Worm (Caenorhabditis elegans) whole organism, L4 larva: ENCODE results near the gene glb-16.
A peak's percentile ranks its signal among the peaks of the same experiment; 100 is the strongest.

Experiments
- F44E2.7 ChIP-seq: fragments of 200-800 bp; sonication (Bioruptor generic); IDR thresholded peaks from 2 replicates; pipeline ENCODE4 v2.1.2; 2022; ENCODE audit warnings: missing genetic modification characterization, missing compliant biosample characterization
- Y105C5A.15 ChIP-seq: fragments of 200-800 bp; sonication (Bioruptor generic); IDR thresholded peaks from 2 replicates; pipeline ENCODE4 v1.3.6; 2022; ENCODE audit warnings: missing genetic modification characterization, missing compliant biosample characterization
- Y5F2A.4 ChIP-seq: fragments of 200-800 bp; sonication (Bioruptor generic); optimal IDR thresholded peaks from 2 replicates; lab custom pipeline; 2018; ENCODE audit warnings: mild to moderate bottlenecking, missing genetic modification characterization, missing compliant biosample characterization
- Y75B8A.6 ChIP-seq: fragments of 200-800 bp; sonication (Bioruptor generic); IDR thresholded peaks from 2 replicates; pipeline ENCODE4 v1.3.6; 2022; ENCODE audit warnings: missing genetic modification reagents, missing genetic modification characterization, missing compliant biosample characterization
- ZK546.5 ChIP-seq, 2 experiments: sonication (generic microtip); optimal IDR thresholded peaks; 2 replicates each; lab custom pipeline; 2017; ENCODE audit warnings: missing biosample characterization in 2 of 2, missing genetic modification characterization in 2 of 2
- aha-1 ChIP-seq: fragments of 150-350 bp; peaks from one replicate; lab custom pipeline; 2014; ENCODE audit warnings: missing biosample characterization, missing genetic modification characterization
- ama-1 ChIP-seq: fragments of 150-350 bp; optimal IDR thresholded peaks from 2 replicates; lab custom pipeline; 2014; ENCODE audit warnings: inconsistent platforms, mixed read lengths
- arid-1 ChIP-seq: fragments of 200-800 bp; sonication (Bioruptor generic); conservative IDR thresholded peaks from 2 replicates; pipeline ENCODE4 v1.3.6; 2022; ENCODE audit warnings: missing genetic modification reagents, missing genetic modification characterization, missing compliant biosample characterization
- ceh-32 ChIP-seq: sonication (generic microtip); optimal IDR thresholded peaks from 2 replicates; lab custom pipeline; 2016; ENCODE audit warnings: mild to moderate bottlenecking, missing genetic modification characterization, missing compliant biosample characterization; ENCODE audit not compliant: poor library complexity
- ceh-44 ChIP-seq: fragments of 200-800 bp; sonication (Bioruptor generic); IDR thresholded peaks from 2 replicates; pipeline ENCODE4 v1.3.6; 2022; ENCODE audit warnings: missing genetic modification reagents, missing genetic modification characterization, missing compliant biosample characterization
- ces-1 ChIP-seq: fragments of 150-350 bp; sonication (generic microtip); optimal IDR thresholded peaks from 4 replicates; lab custom pipeline; 2014; ENCODE audit warnings: missing biosample characterization, missing genetic modification reagents, missing genetic modification characterization
- ctbp-1 ChIP-seq: fragments of 200-800 bp; sonication (Bioruptor generic); IDR thresholded peaks from 2 replicates; pipeline ENCODE4 v1.3.6; 2022; ENCODE audit warnings: missing genetic modification reagents, missing genetic modification characterization, missing compliant biosample characterization
- daf-12 ChIP-seq: fragments of 150-350 bp; optimal IDR thresholded peaks from 2 replicates; lab custom pipeline; 2014; ENCODE audit warnings: missing biosample characterization, missing genetic modification reagents, missing genetic modification characterization
- daf-19 ChIP-seq: fragments of 200-800 bp; sonication (Bioruptor generic); conservative IDR thresholded peaks from 2 replicates; pipeline ENCODE4 v1.3.6; 2022; ENCODE audit warnings: missing genetic modification characterization, missing compliant biosample characterization
- dmd-6 ChIP-seq: fragments of 200-800 bp; sonication (Bioruptor generic); IDR thresholded peaks from 2 replicates; pipeline ENCODE4 v1.3.6; 2022; ENCODE audit warnings: missing genetic modification reagents, missing genetic modification characterization, missing compliant biosample characterization
- dpl-1 ChIP-seq: fragments of 150-350 bp; optimal IDR thresholded peaks from 2 replicates; lab custom pipeline; 2014; ENCODE audit warnings: missing biosample characterization, missing genetic modification reagents, missing genetic modification characterization
- duxl-1 ChIP-seq: sonication (generic microtip); optimal IDR thresholded peaks from 2 replicates; lab custom pipeline; 2016; ENCODE audit warnings: mild to moderate bottlenecking, missing genetic modification characterization, moderate library complexity, missing compliant biosample characterization; ENCODE audit not compliant: poor library complexity
- dve-1 ChIP-seq: sonication (generic microtip); optimal IDR thresholded peaks from 2 replicates; lab custom pipeline; 2017; ENCODE audit warnings: antibody characterized with exemption, mild to moderate bottlenecking, missing genetic modification characterization, missing compliant biosample characterization; ENCODE audit not compliant: insufficient read depth
- fkh-10 ChIP-seq: fragments of 150-350 bp; optimal IDR thresholded peaks from 2 replicates; lab custom pipeline; 2014; ENCODE audit warnings: missing biosample characterization, missing genetic modification reagents, missing genetic modification characterization
- hlh-11 ChIP-seq: fragments of 200-800 bp; sonication (Bioruptor generic); optimal IDR thresholded peaks from 2 replicates; lab custom pipeline; 2018; ENCODE audit warnings: mild to moderate bottlenecking, missing genetic modification characterization, missing compliant biosample characterization
- hmg-1.1 ChIP-seq: fragments of 200-800 bp; sonication (Bioruptor generic); IDR thresholded peaks from 2 replicates; pipeline ENCODE4 v1.3.6; 2022; ENCODE audit warnings: missing genetic modification reagents, missing genetic modification characterization, missing compliant biosample characterization
- lin-13 ChIP-seq: fragments of 150-350 bp; optimal IDR thresholded peaks from 2 replicates; lab custom pipeline; 2014; ENCODE audit warnings: missing biosample characterization, missing genetic modification reagents, missing genetic modification characterization
- lin-29 ChIP-seq: fragments of 200-800 bp; sonication (Bioruptor generic); IDR thresholded peaks from 2 replicates; pipeline ENCODE4 v1.3.6; 2022; ENCODE audit warnings: missing genetic modification reagents, missing genetic modification characterization, missing compliant biosample characterization
- lin-38 ChIP-seq: fragments of 200-800 bp; sonication (Bioruptor generic); IDR thresholded peaks from 2 replicates; pipeline ENCODE4 v1.3.6; 2022; ENCODE audit warnings: missing genetic modification reagents, missing genetic modification characterization, missing compliant biosample characterization
- lin-39 ChIP-seq: fragments of 150-350 bp; optimal IDR thresholded peaks from 2 replicates; lab custom pipeline; 2014; ENCODE audit warnings: missing biosample characterization, missing genetic modification reagents, missing genetic modification characterization
- lir-3 ChIP-seq: sonication (generic microtip); optimal IDR thresholded peaks from 2 replicates; lab custom pipeline; 2016; ENCODE audit warnings: mild to moderate bottlenecking, missing genetic modification characterization, missing compliant biosample characterization
- lsy-2 ChIP-seq, 2 experiments: fragments of 150-350 bp in 1 of 2; sonication (generic microtip) in 1 of 2; optimal IDR thresholded peaks; 2 replicates each; lab custom pipeline; 2014 to 2017; ENCODE audit warnings: missing biosample characterization in 2 of 2, missing genetic modification characterization in 2 of 2
- mep-1 ChIP-seq: fragments of 150-350 bp; sonication (generic microtip); optimal IDR thresholded peaks from 3 replicates; lab custom pipeline; 2014; ENCODE audit warnings: missing biosample characterization, missing genetic modification characterization
- mes-2 ChIP-seq: sonication (generic microtip); optimal IDR thresholded peaks from 2 replicates; lab custom pipeline; 2016; ENCODE audit warnings: missing genotype, mild to moderate bottlenecking, missing genetic modification characterization, missing compliant biosample characterization; ENCODE audit not compliant: poor library complexity, severe bottlenecking
- mxl-3 ChIP-seq: fragments of 200-800 bp; sonication (Bioruptor generic); optimal IDR thresholded peaks from 2 replicates; lab custom pipeline; 2018; ENCODE audit warnings: mild to moderate bottlenecking, missing genetic modification characterization, missing compliant biosample characterization
- nhr-10 ChIP-seq: fragments of 150-350 bp; optimal IDR thresholded peaks from 2 replicates; lab custom pipeline; 2014; ENCODE audit warnings: missing biosample characterization, missing genetic modification characterization
- nhr-11 ChIP-seq: fragments of 150-350 bp; optimal IDR thresholded peaks from 2 replicates; lab custom pipeline; 2014; ENCODE audit warnings: missing biosample characterization, missing genetic modification characterization
- nhr-25 ChIP-seq: sonication (generic microtip); optimal IDR thresholded peaks from 2 replicates; lab custom pipeline; 2017; ENCODE audit warnings: missing genetic modification characterization, mild to moderate bottlenecking, missing compliant biosample characterization, antibody characterized with exemption, moderate library complexity, borderline replicate concordance; ENCODE audit not compliant: insufficient read depth
- nhr-28 ChIP-seq: fragments of 150-350 bp; optimal IDR thresholded peaks from 2 replicates; lab custom pipeline; 2014; ENCODE audit warnings: missing biosample characterization, missing genetic modification characterization
- pqm-1 ChIP-seq: sonication (generic microtip); optimal IDR thresholded peaks from 2 replicates; lab custom pipeline; 2017; ENCODE audit warnings: missing biosample characterization, missing genetic modification characterization
- rbr-2 ChIP-seq: sonication (generic microtip); optimal IDR thresholded peaks from 2 replicates; lab custom pipeline; 2016; ENCODE audit warnings: missing genotype, missing genetic modification characterization, missing compliant biosample characterization
- set-16 ChIP-seq: fragments of 200-800 bp; sonication (Bioruptor generic); IDR thresholded peaks from 2 replicates; pipeline ENCODE4 v1.3.6; 2022; ENCODE audit warnings: missing genetic modification reagents, missing genetic modification characterization, missing compliant biosample characterization
- snpc-1.2 ChIP-seq: fragments of 200-800 bp; sonication (Bioruptor generic); IDR thresholded peaks from 2 replicates; pipeline ENCODE4 v1.3.6; 2022; ENCODE audit warnings: missing genetic modification reagents, missing genetic modification characterization, missing compliant biosample characterization
- snpc-4 ChIP-seq: fragments of 150-350 bp; optimal IDR thresholded peaks from 2 replicates; lab custom pipeline; 2014; ENCODE audit warnings: missing biosample characterization, missing genetic modification characterization
- unc-39 ChIP-seq: sonication (generic microtip); optimal IDR thresholded peaks from 2 replicates; lab custom pipeline; 2017; ENCODE audit warnings: missing biosample characterization, missing genetic modification characterization
- unc-62 ChIP-seq, 3 experiments: fragments of 150-350 bp in 1 of 3; sonication (generic microtip); optimal IDR thresholded peaks in 2 of 3; peaks in 1 of 3; 1 replicate in 1 of 3; 2 replicates in 2 of 3; lab custom pipeline; 2014 to 2017; ENCODE audit warnings: missing biosample characterization in 3 of 3, missing genetic modification characterization in 3 of 3, missing genetic modification reagents in 3 of 3, missing genotype in 1 of 3
- vab-7 ChIP-seq: fragments of 200-800 bp; sonication (Bioruptor generic); IDR thresholded peaks from 2 replicates; pipeline ENCODE4 v1.3.6; 2022; ENCODE audit warnings: missing genetic modification reagents, missing genetic modification characterization, missing compliant biosample characterization
- zip-11 ChIP-seq: fragments of 200-800 bp; sonication (Bioruptor generic); IDR thresholded peaks from 2 replicates; pipeline ENCODE4 v1.3.6; 2022; ENCODE audit warnings: missing genetic modification characterization, missing compliant biosample characterization
- zip-2 ChIP-seq: fragments of 150-350 bp; optimal IDR thresholded peaks from 2 replicates; lab custom pipeline; 2014; ENCODE audit warnings: missing biosample characterization, missing genetic modification characterization

The glb-16 gene

ce11 chrX:7540033-7540432 is at the start of gene glb-16:
glb-16 (minus strand) TSS chrX:7540133.
- no peak for TF ChIP-seq mes-2 (tag; lab: Kevin White, UChicago)

DNA sequence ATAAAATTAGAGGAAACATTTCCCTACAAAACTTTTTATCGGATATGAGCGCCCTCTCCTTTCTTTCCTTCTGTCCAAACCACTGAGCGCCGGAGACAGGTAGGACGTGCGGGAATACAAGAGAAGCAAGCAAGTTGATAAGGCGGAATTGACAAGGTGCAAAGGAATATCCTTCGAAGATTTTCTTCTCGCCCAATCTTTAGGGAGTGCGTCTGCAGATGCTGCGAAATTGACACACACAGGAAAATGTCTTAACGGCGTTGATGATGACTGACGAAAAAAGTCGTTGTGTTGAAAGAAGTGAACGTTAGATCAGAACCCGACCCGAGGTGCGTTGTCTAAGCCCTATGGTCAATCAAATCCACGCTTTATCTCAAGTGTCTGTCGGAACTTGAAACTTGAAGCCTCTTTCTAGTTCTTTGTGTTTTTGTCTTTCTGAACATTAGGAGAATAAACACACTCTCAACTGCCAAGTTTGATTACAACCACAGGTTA is 47.9 kb upstream of the glb-16 start:
- TF ChIP-seq unc-62 (GFP tag; optimal IDR thresholded peaks at IDR 0.05 in 1 of 2; lab: Kevin White, UChicago) (peak in 1 of 2 experiments; percentile 98), unc-62 (tag; optimal IDR thresholded peaks at IDR 0.05; lab: Kevin White, UChicago) (no peak), nhr-28 (peak; percentile 17), Y105C5A.15 (GFP tag; lab: Robert Waterston, UW) (no peak), lir-3 (no peak), hmg-1.1 (GFP tag; lab: Robert Waterston, UW) (no peak), snpc-1.2 (GFP tag; lab: Robert Waterston, UW) (no peak), daf-19 (GFP tag; lab: Robert Waterston, UW) (no peak), daf-12 (tag; lab: Kevin White, UChicago) (no peak), ceh-32 (tag; lab: Kevin White, UChicago) (no peak), ces-1 (no peak), nhr-11 (tag; lab: Kevin White, UChicago) (no peak), pqm-1 (no peak), zip-11 (GFP tag; lab: Robert Waterston, UW) (no peak), Y5F2A.4 (GFP tag; lab: Kevin White, UChicago) (no peak), ceh-44 (GFP tag; lab: Robert Waterston, UW) (no peak), dpl-1 (GFP tag; lab: Kevin White, UChicago) (no peak), lin-29 (no peak), Y75B8A.6 (GFP tag; lab: Robert Waterston, UW) (no peak), ctbp-1 (GFP tag; lab: Robert Waterston, UW) (no peak), rbr-2 (no peak), aha-1 (tag; lab: Kevin White, UChicago) (peak; percentile 80), dve-1 (no peak), ama-1 (no peak), mep-1 (no peak), mxl-3 (GFP tag; lab: Kevin White, UChicago) (peak; percentile 11), nhr-10 (tag; lab: Kevin White, UChicago) (no peak)

- TF ChIP-seq lsy-2 (tag; optimal IDR thresholded peaks at IDR 0.05; lab: Kevin White, UChicago) (no peak), hlh-11 (tag; lab: Kevin White, UChicago) (peak; percentile 23), ama-1 (no peak), lin-39 (tag; lab: Kevin White, UChicago) (no peak), snpc-4 (tag; lab: Kevin White, UChicago) (no peak), lin-29 (no peak), nhr-25 (tag; lab: Kevin White, UChicago) (peak; percentile 88), unc-39 (no peak), unc-62 (GFP tag; optimal IDR thresholded peaks at IDR 0.05 in 1 of 2; lab: Kevin White, UChicago) (peak in 1 of 2 experiments; percentile 53), unc-62 (tag; optimal IDR thresholded peaks at IDR 0.05; lab: Kevin White, UChicago) (no peak), lin-13 (GFP tag; lab: Kevin White, UChicago) (no peak), lin-38 (GFP tag; lab: Robert Waterston, UW) (no peak), hmg-1.1 (GFP tag; lab: Robert Waterston, UW) (no peak), vab-7 (GFP tag; lab: Robert Waterston, UW) (no peak), F44E2.7 (GFP tag; lab: Robert Waterston, UW) (no peak), aha-1 (tag; lab: Kevin White, UChicago) (peak; percentile 91), zip-2 (tag; lab: Kevin White, UChicago) (no peak), mes-2 (tag; lab: Kevin White, UChicago) (peak; percentile 12), nhr-10 (tag; lab: Kevin White, UChicago) (no peak), dmd-6 (GFP tag; lab: Robert Waterston, UW) (no peak), fkh-10 (GFP tag; lab: Kevin White, UChicago) (no peak), ZK546.5 (tag; optimal IDR thresholded peaks at IDR 0.05; lab: Kevin White, UChicago) (no peak), set-16 (GFP tag; lab: Robert Waterston, UW) (peak; percentile 56), duxl-1 (tag; lab: Kevin White, UChicago) (no peak), rbr-2 (no peak), arid-1 (GFP tag; lab: Robert Waterston, UW) (no peak)
Measured at ce11 chrX:7586588-7586987, 46.7 kb upstream of the glb-16 start.
